Worm (Caenorhabditis elegans) whole organism, L2 larva: Measurements from ENCODE around the gene nstp-10.
A peak's percentile ranks its signal among the peaks of the same experiment; 100 is the strongest.

Source experiments
- C34F6.9 ChIP-seq: fragments of 150-350 bp; optimal IDR thresholded peaks from 2 replicates; lab custom pipeline; 2014; ENCODE audit warnings: missing biosample characterization, missing genetic modification characterization
- F13H6.1 ChIP-seq: sonication (generic microtip); optimal IDR thresholded peaks from 2 replicates; lab custom pipeline; 2016; ENCODE audit warnings: missing genetic modification characterization, missing compliant biosample characterization
- Y55F3AM.14 ChIP-seq: fragments of 200-800 bp; sonication (Bioruptor generic); optimal IDR thresholded peaks from 2 replicates; lab custom pipeline; 2018; ENCODE audit warnings: mild to moderate bottlenecking, missing genetic modification characterization, missing compliant biosample characterization
- ZK546.5 ChIP-seq: sonication (generic microtip); optimal IDR thresholded peaks from 2 replicates; lab custom pipeline; 2017; ENCODE audit warnings: missing biosample characterization, missing genetic modification characterization
- alr-1 ChIP-seq: fragments of 150-350 bp; optimal IDR thresholded peaks from 2 replicates; lab custom pipeline; 2014; ENCODE audit warnings: missing biosample characterization, missing genetic modification characterization
- aly-2 ChIP-seq: fragments of 150-350 bp; optimal IDR thresholded peaks from 2 replicates; lab custom pipeline; 2014; ENCODE audit warnings: missing biosample characterization, missing genetic modification characterization
- ama-1 ChIP-seq: fragments of 150-350 bp; optimal IDR thresholded peaks from 2 replicates; lab custom pipeline; 2018; ENCODE audit warnings: inconsistent platforms
- blmp-1 ChIP-seq: sonication (generic microtip); optimal IDR thresholded peaks from 2 replicates; lab custom pipeline; 2017; ENCODE audit warnings: missing genetic modification characterization, mild to moderate bottlenecking, missing compliant biosample characterization, antibody characterized with exemption, moderate library complexity; ENCODE audit not compliant: insufficient read depth
- ceh-82 ChIP-seq: fragments of 150-350 bp; optimal IDR thresholded peaks from 2 replicates; lab custom pipeline; 2014; ENCODE audit warnings: missing biosample characterization, missing genetic modification characterization
- crh-2 ChIP-seq: sonication (generic microtip); optimal IDR thresholded peaks from 2 replicates; lab custom pipeline; 2017; ENCODE audit warnings: missing biosample characterization, missing genetic modification characterization
- dmd-4 ChIP-seq: sonication (generic microtip); optimal IDR thresholded peaks from 2 replicates; lab custom pipeline; 2017; ENCODE audit warnings: missing biosample characterization, missing genetic modification characterization
- egl-27 ChIP-seq: sonication (generic microtip); optimal IDR thresholded peaks from 3 replicates; lab custom pipeline; 2017; ENCODE audit warnings: missing biosample characterization, missing genetic modification reagents, missing genetic modification characterization
- elt-1 ChIP-seq: fragments of 150-350 bp; optimal IDR thresholded peaks from 2 replicates; lab custom pipeline; 2014; ENCODE audit warnings: missing biosample characterization, missing genetic modification characterization
- elt-3 ChIP-seq: sonication (generic microtip); optimal IDR thresholded peaks from 2 replicates; lab custom pipeline; 2017; ENCODE audit warnings: missing biosample characterization, missing genetic modification characterization
- fos-1 ChIP-seq: fragments of 150-350 bp; optimal IDR thresholded peaks from 2 replicates; lab custom pipeline; 2014; ENCODE audit warnings: missing biosample characterization, missing genetic modification characterization
- gmeb-1 ChIP-seq: fragments of 150-350 bp; optimal IDR thresholded peaks from 2 replicates; lab custom pipeline; 2014; ENCODE audit warnings: missing biosample characterization, missing genetic modification characterization
- lin-11 ChIP-seq: fragments of 150-350 bp; sonication (generic microtip); optimal IDR thresholded peaks from 2 replicates; lab custom pipeline; 2014; ENCODE audit warnings: missing biosample characterization, missing genetic modification characterization, inconsistent platforms, mixed read lengths
- lin-13 ChIP-seq: fragments of 150-350 bp; optimal IDR thresholded peaks from 2 replicates; lab custom pipeline; 2014; ENCODE audit warnings: missing biosample characterization, missing genetic modification reagents, missing genetic modification characterization
- lin-39 ChIP-seq: fragments of 150-350 bp; optimal IDR thresholded peaks from 2 replicates; lab custom pipeline; 2014; ENCODE audit warnings: missing biosample characterization, missing genetic modification reagents, missing genetic modification characterization
- lsy-2 ChIP-seq, 2 experiments: fragments of 150-350 bp in 1 of 2; sonication (generic microtip) in 1 of 2; optimal IDR thresholded peaks; 2 replicates each; lab custom pipeline; 2014 to 2017; ENCODE audit warnings: missing biosample characterization in 2 of 2, missing genetic modification characterization in 2 of 2
- mab-5 ChIP-seq: fragments of 150-350 bp; optimal IDR thresholded peaks from 2 replicates; lab custom pipeline; 2014; ENCODE audit warnings: missing biosample characterization, missing genetic modification characterization
- mbf-1 ChIP-seq: sonication (generic microtip); optimal IDR thresholded peaks from 2 replicates; lab custom pipeline; 2017; ENCODE audit warnings: missing biosample characterization, missing genetic modification characterization
- mdl-1 ChIP-seq, 2 experiments: fragments of 150-350 bp in 1 of 2; sonication (generic microtip) in 1 of 2; optimal IDR thresholded peaks; 2 replicates each; lab custom pipeline; 2017; ENCODE audit warnings: missing biosample characterization in 2 of 2, missing genetic modification characterization in 2 of 2
- nhr-10 ChIP-seq: sonication (generic microtip); optimal IDR thresholded peaks from 2 replicates; lab custom pipeline; 2017; ENCODE audit warnings: missing biosample characterization, missing genetic modification characterization
- nhr-11 ChIP-seq: fragments of 150-350 bp; optimal IDR thresholded peaks from 2 replicates; lab custom pipeline; 2014; ENCODE audit warnings: missing biosample characterization, missing genetic modification characterization
- nhr-12 ChIP-seq: fragments of 150-350 bp; optimal IDR thresholded peaks from 2 replicates; lab custom pipeline; 2014; ENCODE audit warnings: missing biosample characterization, missing genetic modification characterization
- nhr-129 ChIP-seq: fragments of 150-350 bp; optimal IDR thresholded peaks from 2 replicates; lab custom pipeline; 2014; ENCODE audit warnings: missing biosample characterization, missing genetic modification characterization
- nhr-23 ChIP-seq: fragments of 150-350 bp; optimal IDR thresholded peaks from 2 replicates; lab custom pipeline; 2014; ENCODE audit warnings: missing biosample characterization, missing genetic modification reagents, missing genetic modification characterization
- nhr-237 ChIP-seq: fragments of 150-350 bp; optimal IDR thresholded peaks from 2 replicates; lab custom pipeline; 2014; ENCODE audit warnings: missing biosample characterization, missing genetic modification characterization
- nhr-25 ChIP-seq: fragments of 150-350 bp; sonication (generic microtip); optimal IDR thresholded peaks from 3 replicates; lab custom pipeline; 2014; ENCODE audit warnings: missing biosample characterization, missing genetic modification characterization
- nhr-6 ChIP-seq: fragments of 150-350 bp; optimal IDR thresholded peaks from 2 replicates; lab custom pipeline; 2014; ENCODE audit warnings: missing biosample characterization, missing genetic modification characterization
- nhr-77 ChIP-seq: fragments of 150-350 bp; optimal IDR thresholded peaks from 2 replicates; lab custom pipeline; 2014; ENCODE audit warnings: missing biosample characterization, missing genetic modification characterization
- peb-1 ChIP-seq: fragments of 150-350 bp; optimal IDR thresholded peaks from 2 replicates; lab custom pipeline; 2014; ENCODE audit warnings: missing biosample characterization, missing genetic modification characterization
- sem-4 ChIP-seq: fragments of 150-350 bp; optimal IDR thresholded peaks from 2 replicates; lab custom pipeline; 2014; ENCODE audit warnings: missing biosample characterization, missing genetic modification reagents, missing genetic modification characterization
- skn-1 ChIP-seq: sonication (generic microtip); optimal IDR thresholded peaks from 2 replicates; lab custom pipeline; 2017; ENCODE audit warnings: missing biosample characterization, missing genetic modification characterization
- sma-9 ChIP-seq, 2 experiments: fragments of 150-350 bp in 1 of 2; sonication (generic microtip) in 1 of 2; optimal IDR thresholded peaks; 2 replicates each; lab custom pipeline; 2014 to 2016; ENCODE audit warnings: missing genetic modification characterization in 2 of 2, mild to moderate bottlenecking in 1 of 2, missing biosample characterization in 1 of 2, missing compliant biosample characterization in 1 of 2, missing genetic modification reagents in 1 of 2, moderate library complexity in 1 of 2
- unc-39 ChIP-seq: fragments of 150-350 bp; optimal IDR thresholded peaks from 2 replicates; lab custom pipeline; 2014; ENCODE audit warnings: missing biosample characterization, missing genetic modification characterization
- unc-55 ChIP-seq: fragments of 150-350 bp; sonication (generic microtip); optimal IDR thresholded peaks from 3 replicates; lab custom pipeline; 2014; ENCODE audit warnings: missing biosample characterization, missing genetic modification reagents, missing genetic modification characterization
- unc-62 ChIP-seq: fragments of 150-350 bp; optimal IDR thresholded peaks from 2 replicates; lab custom pipeline; 2014; ENCODE audit warnings: missing biosample characterization, missing genetic modification reagents, missing genetic modification characterization
- zag-1 ChIP-seq: fragments of 150-350 bp; optimal IDR thresholded peaks from 2 replicates; lab custom pipeline; 2014; ENCODE audit warnings: missing biosample characterization, missing genetic modification characterization
- ztf-11 ChIP-seq: sonication (generic microtip); optimal IDR thresholded peaks from 2 replicates; lab custom pipeline; 2017; ENCODE audit warnings: missing biosample characterization, missing genetic modification characterization
- ztf-4 ChIP-seq: fragments of 150-350 bp; optimal IDR thresholded peaks from 2 replicates; lab custom pipeline; 2014; ENCODE audit warnings: missing biosample characterization, missing genetic modification characterization

Gene nstp-10

DNA sequence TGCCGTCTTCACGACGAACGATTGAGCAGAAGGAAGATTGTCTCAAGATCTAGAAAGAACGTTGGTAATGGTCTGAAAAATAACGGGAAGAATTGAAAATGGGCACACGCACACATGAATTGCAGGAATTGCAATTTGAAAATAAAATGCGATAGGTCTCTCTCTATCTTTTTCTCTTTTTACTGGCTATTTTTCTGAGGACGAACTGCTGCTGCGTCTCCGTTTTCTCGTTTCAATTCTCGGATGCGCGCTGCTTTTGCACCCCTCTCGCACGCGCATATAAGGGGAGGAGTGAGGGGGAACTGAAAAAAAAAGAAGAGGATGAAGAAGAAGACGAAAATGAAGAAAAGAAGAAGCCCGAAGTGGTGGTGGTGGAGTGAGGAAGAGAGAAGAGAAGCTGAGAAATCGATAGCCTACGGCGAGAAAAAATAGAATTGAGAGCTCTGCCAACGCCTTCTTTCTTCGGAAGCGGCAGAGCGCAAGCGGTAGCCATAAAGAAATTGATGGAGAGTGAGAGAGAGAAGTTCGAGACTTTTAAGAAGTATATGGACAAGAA is 12.1 kb upstream of the nstp-10 start, which contains the start of gene rgef-1:
Gene rgef-1, minus strand, starts transcription at position 51 of the 556 bp plus-strand sequence.
- TF ChIP-seq mab-5 (tag; lab: Kevin White, UChicago), result peak; percentile 59
- TF ChIP-seq unc-39 (tag; lab: Kevin White, UChicago), result no peak
- no peak for TF ChIP-seq aly-2 (tag; lab: Kevin White, UChicago)
- TF ChIP-seq sem-4, result peak; percentile 32
- TF ChIP-seq nhr-129 (tag; lab: Kevin White, UChicago), result peak; percentile 56
- TF ChIP-seq elt-1 (tag; lab: Kevin White, UChicago), result no peak
- peak; percentile 47 to 78 for TF ChIP-seq mdl-1 (tag; optimal IDR thresholded peaks at IDR 0.05; lab: Kevin White, UChicago)
- TF ChIP-seq nhr-23, result no peak
- peak; percentile 53 for TF ChIP-seq Y55F3AM.14
- TF ChIP-seq crh-2 (tag; lab: Kevin White, UChicago), result peak; percentile 76
- TF ChIP-seq unc-55 (GFP tag; lab: Kevin White, UChicago), result peak; percentile 94
- no peak for TF ChIP-seq ama-1 (lab: Kevin White, UChicago)
- peak; percentile 59 for TF ChIP-seq lin-11 (tag; lab: Kevin White, UChicago)
- TF ChIP-seq C34F6.9 (tag; lab: Kevin White, UChicago), result peak; percentile 91
- peak; percentile 85 for TF ChIP-seq zag-1 (tag; lab: Kevin White, UChicago)
- TF ChIP-seq lin-13, result peak; percentile 50
- peak; percentile 81 for TF ChIP-seq F13H6.1
- no peak for TF ChIP-seq mbf-1 (tag; lab: Kevin White, UChicago)
- peak; percentile 28 for TF ChIP-seq sma-9 (GFP tag; optimal IDR thresholded peaks at IDR 0.05; lab: Kevin White, UChicago)
- no peak for TF ChIP-seq sma-9 (tag; optimal IDR thresholded peaks at IDR 0.05; lab: Kevin White, UChicago)
- peak; percentile 17 for TF ChIP-seq fos-1
- TF ChIP-seq lsy-2 (tag; optimal IDR thresholded peaks at IDR 0.05; lab: Kevin White, UChicago), result peak; percentile 33 to 66
- TF ChIP-seq, all 48 proteins: peak for 15

DNA sequence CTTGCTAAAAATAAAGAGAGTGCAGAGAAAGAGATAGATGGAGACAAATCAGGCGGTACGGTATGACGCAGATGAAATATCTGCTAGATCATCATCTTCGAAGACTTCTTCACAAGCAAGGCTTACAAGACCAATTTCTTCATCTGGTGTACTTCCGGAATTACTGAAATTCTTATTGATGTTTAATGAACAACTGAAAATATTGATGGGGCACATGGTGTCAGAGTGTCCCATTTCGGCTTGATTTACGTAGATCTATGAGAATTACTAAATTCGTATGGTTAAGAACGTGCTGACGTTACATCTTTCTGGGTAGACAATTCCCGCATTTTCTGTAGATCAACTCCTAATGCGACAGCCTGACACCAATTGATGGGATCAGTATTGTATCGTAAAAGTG is 7.0 kb upstream of the nstp-10 start:
- TF ChIP-seq alr-1 (tag; lab: Kevin White, UChicago) (no peak), nhr-237 (tag; lab: Kevin White, UChicago) (no peak), zag-1 (tag; lab: Kevin White, UChicago) (no peak), peb-1 (tag; lab: Kevin White, UChicago) (no peak), elt-1 (tag; lab: Kevin White, UChicago) (no peak), mdl-1 (tag; optimal IDR thresholded peaks at IDR 0.05; lab: Kevin White, UChicago) (no peak), dmd-4 (tag; lab: Kevin White, UChicago) (no peak), lin-39 (tag; lab: Kevin White, UChicago) (no peak), nhr-77 (tag; lab: Kevin White, UChicago) (no peak), C34F6.9 (tag; lab: Kevin White, UChicago) (no peak), unc-62 (GFP tag; lab: Kevin White, UChicago) (no peak), skn-1 (tag; lab: Kevin White, UChicago) (no peak), ama-1 (lab: Kevin White, UChicago) (no peak), Y55F3AM.14 (no peak), gmeb-1 (tag; lab: Kevin White, UChicago) (no peak)

DNA sequence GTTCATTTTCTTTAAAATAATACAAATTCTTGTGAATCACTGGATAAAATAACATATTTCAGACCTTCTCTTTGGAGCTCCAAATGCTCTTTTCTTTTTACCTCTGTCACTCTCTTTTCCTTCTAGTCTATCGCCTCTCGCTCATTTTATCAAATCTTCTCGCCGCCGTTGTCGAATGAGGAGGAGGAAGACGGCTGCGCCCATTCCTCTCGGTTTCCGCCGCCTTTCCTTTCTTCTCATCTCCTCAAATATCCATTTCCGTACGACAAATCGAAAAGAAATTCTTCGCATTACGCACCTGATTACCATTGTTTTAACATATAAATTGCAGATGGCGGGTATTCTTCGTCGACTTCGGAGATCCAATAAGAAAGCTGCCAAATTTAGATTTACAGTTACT is 677 bp upstream of the nstp-10 start, which contains the start of gene ehbp-1:
Gene ehbp-1, plus strand, starts transcription at position 332 of the 400 bp plus-strand sequence.
- no peak for TF ChIP-seq nhr-6 (tag; lab: Kevin White, UChicago)
- TF ChIP-seq sma-9 (GFP tag; optimal IDR thresholded peaks at IDR 0.05; lab: Kevin White, UChicago), result peak; percentile 29
- no peak for TF ChIP-seq sma-9 (tag; optimal IDR thresholded peaks at IDR 0.05; lab: Kevin White, UChicago)
- no peak for TF ChIP-seq ama-1 (lab: Kevin White, UChicago)
- TF ChIP-seq elt-1 (tag; lab: Kevin White, UChicago), result no peak
- peak in 1 of 2 experiments; percentile 3 for TF ChIP-seq lsy-2 (tag; optimal IDR thresholded peaks at IDR 0.05; lab: Kevin White, UChicago)
- peak; percentile 32 for TF ChIP-seq C34F6.9 (tag; lab: Kevin White, UChicago)
- no peak for TF ChIP-seq ztf-4 (tag; lab: Kevin White, UChicago)
- TF ChIP-seq unc-55 (GFP tag; lab: Kevin White, UChicago), result peak; percentile 40

DNA sequence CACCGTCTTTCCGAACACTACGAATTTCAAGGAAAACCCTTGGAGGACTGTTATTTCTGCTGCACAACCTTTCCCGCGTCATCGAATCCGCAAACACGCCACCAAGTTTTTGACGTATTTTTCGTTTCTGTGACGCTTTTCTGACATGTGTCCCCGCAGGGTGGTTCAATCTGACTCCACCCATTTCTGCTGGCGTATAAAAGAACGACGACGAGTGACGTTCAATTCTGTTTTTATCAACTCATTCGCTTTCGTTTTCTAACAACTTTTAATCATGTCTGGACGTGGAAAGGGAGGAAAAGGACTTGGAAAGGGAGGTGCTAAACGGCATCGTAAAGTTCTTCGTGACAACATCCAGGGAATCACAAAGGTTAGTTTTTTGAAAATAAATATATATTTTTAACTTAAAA is 2.8 kb downstream of the nstp-10 start, which contains the start of gene his-37:
Gene his-37, plus strand, starts transcription at position 246 of the 410 bp plus-strand sequence.
- TF ChIP-seq skn-1 (tag; lab: Kevin White, UChicago), result peak; percentile 91
- TF ChIP-seq sma-9 (GFP tag; optimal IDR thresholded peaks at IDR 0.05; lab: Kevin White, UChicago), result peak; percentile 98
- no peak for TF ChIP-seq sma-9 (tag; optimal IDR thresholded peaks at IDR 0.05; lab: Kevin White, UChicago)
- TF ChIP-seq nhr-6 (tag; lab: Kevin White, UChicago), result peak; percentile 99
- TF ChIP-seq nhr-12, result peak; percentile 71
- TF ChIP-seq lin-13, result peak; percentile 98
- peak; percentile 98 for TF ChIP-seq unc-55 (GFP tag; lab: Kevin White, UChicago)
- peak; percentile 88 for TF ChIP-seq ceh-82 (tag; lab: Kevin White, UChicago)
- no peak for TF ChIP-seq mbf-1 (tag; lab: Kevin White, UChicago)
- peak; percentile 38 for TF ChIP-seq ztf-11 (tag; lab: Kevin White, UChicago)
- peak; percentile 67 for TF ChIP-seq nhr-11 (tag; lab: Kevin White, UChicago)
- TF ChIP-seq lsy-2 (tag; optimal IDR thresholded peaks at IDR 0.05; lab: Kevin White, UChicago), result peak; percentile 94 to 97
- no peak for TF ChIP-seq elt-1 (tag; lab: Kevin White, UChicago)
- peak; percentile 100 for TF ChIP-seq fos-1
- peak; percentile 99 for TF ChIP-seq nhr-25 (tag; lab: Kevin White, UChicago)
- peak; percentile 96 for TF ChIP-seq egl-27
- TF ChIP-seq nhr-77 (tag; lab: Kevin White, UChicago), result peak; percentile 92
- peak; percentile 92 for TF ChIP-seq unc-62 (GFP tag; lab: Kevin White, UChicago)
- TF ChIP-seq nhr-129 (tag; lab: Kevin White, UChicago), result peak; percentile 99
- TF ChIP-seq blmp-1 (tag; lab: Kevin White, UChicago), result peak; percentile 95
- no peak for TF ChIP-seq elt-3 (tag; lab: Kevin White, UChicago)
- TF ChIP-seq nhr-10 (tag; lab: Kevin White, UChicago), result peak; percentile 91
- TF ChIP-seq Y55F3AM.14, result peak; percentile 98
- peak; percentile 41 for TF ChIP-seq unc-39 (tag; lab: Kevin White, UChicago)
- TF ChIP-seq ZK546.5 (tag; lab: Kevin White, UChicago), result peak; percentile 80
